Worm (Caenorhabditis elegans) whole organism, L4 larva: ENCODE measurements around the gene icap-1.

Source experiments
- egl-27 ChIP-seq: sonication (generic microtip); optimal IDR thresholded peaks from 3 replicates; lab custom pipeline; 2017; ENCODE audit warnings: missing biosample characterization, missing genetic modification reagents, missing genetic modification characterization
- lsy-2 ChIP-seq, 2 experiments: fragments of 150-350 bp in 1 of 2; sonication (generic microtip) in 1 of 2; optimal IDR thresholded peaks; 2 replicates each; lab custom pipeline; 2014 to 2017; ENCODE audit warnings: missing biosample characterization in 2 of 2, missing genetic modification characterization in 2 of 2
- mdl-1 ChIP-seq, 2 experiments: fragments of 150-350 bp in 1 of 2; sonication (generic microtip) in 1 of 2; optimal IDR thresholded peaks; 2 replicates each; lab custom pipeline; 2014 to 2017; ENCODE audit warnings: missing biosample characterization in 2 of 2, missing genetic modification characterization in 2 of 2
- unc-62 ChIP-seq, 3 experiments: fragments of 150-350 bp in 1 of 3; sonication (generic microtip); optimal IDR thresholded peaks in 2 of 3; peaks in 1 of 3; 1 replicate in 1 of 3; 2 replicates in 2 of 3; lab custom pipeline; 2014 to 2017; ENCODE audit warnings: missing biosample characterization in 3 of 3, missing genetic modification characterization in 3 of 3, missing genetic modification reagents in 3 of 3, missing genotype in 1 of 3

DNA sequence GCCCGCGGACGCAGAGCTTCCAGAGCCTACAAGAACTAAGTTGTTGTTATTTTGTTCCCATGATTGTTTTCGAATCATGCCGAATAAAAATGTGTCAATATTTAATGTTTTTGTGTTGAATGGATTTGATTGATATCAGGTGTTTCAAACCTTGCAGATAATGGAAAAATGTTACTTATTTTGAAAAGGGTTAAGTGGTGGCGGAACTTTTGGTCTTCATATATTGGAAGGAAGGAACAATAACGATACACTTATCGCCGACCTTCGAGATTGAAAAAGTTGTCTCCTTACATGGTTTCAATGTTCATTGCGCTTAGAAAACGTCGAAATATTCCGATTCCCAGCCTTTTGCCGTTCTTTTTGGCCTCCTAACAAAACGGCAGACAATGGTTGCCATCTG is 8.1 kb downstream of the icap-1 start, which contains the start of gene gly-10:
- TF ChIP-seq mdl-1 (tag; optimal IDR thresholded peaks at IDR 0.05; lab: Kevin White, UChicago) (no peak), lsy-2 (tag; optimal IDR thresholded peaks at IDR 0.05; lab: Kevin White, UChicago) (no peak), egl-27 (no peak), unc-62 (GFP tag; optimal IDR thresholded peaks at IDR 0.05 in 1 of 2; lab: Kevin White, UChicago) (no peak), unc-62 (tag; optimal IDR thresholded peaks at IDR 0.05; lab: Kevin White, UChicago) (no peak)
